Worm (Caenorhabditis elegans): Measurements from ENCODE around the gene fbxa-63.

Gene fbxa-63

ce11 chrIII:1243199-1243598, at the start of gene fbxa-63:
Gene fbxa-63, plus strand, starts transcription at chrIII:1243508.
- TF ChIP-seq cebp-1 (GFP tag; IDR thresholded peaks at IDR 0.05), result peak; percentile 71; the same call in 1 of the 2 replicates
- TF ChIP-seq cebp-1 (tag; optimal IDR thresholded peaks at IDR 0.05), result peak; percentile 93
- TF ChIP-seq K11D2.4 (GFP tag; IDR thresholded peaks at IDR 0.05), result no peak
- peak; percentile 57 for TF ChIP-seq attf-5 (GFP tag; optimal IDR thresholded peaks at IDR 0.05)
- TF ChIP-seq hmg-1.2 (GFP tag; IDR thresholded peaks at IDR 0.05), result peak; percentile 68; the same call in 1 of the 2 replicates
- TF ChIP-seq egrh-3 (GFP tag; IDR thresholded peaks at IDR 0.05), result no peak

DNA sequence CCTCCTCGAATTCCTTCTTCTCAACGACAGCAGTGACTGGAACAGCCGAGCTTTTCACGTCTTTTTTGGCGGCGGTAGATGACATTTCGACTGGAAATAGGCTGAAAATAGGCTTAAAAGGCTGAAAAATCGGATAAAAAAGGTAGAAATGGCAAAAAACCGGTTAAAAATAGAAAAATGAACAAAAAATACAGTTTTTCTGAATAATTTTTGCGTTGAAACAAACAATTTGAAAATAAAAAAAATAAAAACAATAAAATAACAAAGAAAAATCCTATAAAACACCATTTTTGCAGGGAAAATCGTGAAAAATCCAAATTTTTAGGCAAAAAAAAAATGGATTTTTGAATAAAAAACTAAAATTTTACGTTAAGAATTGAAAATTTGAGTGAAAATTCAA, 47.1 kb upstream of the fbxa-63 start, which contains the start of gene dss-1:
TSS of gene dss-1 (minus strand) at position 101 of the 400 bp plus-strand sequence.
- no peak for TF ChIP-seq tbp1 (GFP tag; optimal IDR thresholded peaks at IDR 0.05)
- no peak for TF ChIP-seq ceh-100 (GFP tag; IDR thresholded peaks at IDR 0.05)
- no peak for TF ChIP-seq lin-54 (GFP tag; optimal IDR thresholded peaks at IDR 0.05)
- TF ChIP-seq sea-2 (GFP tag; IDR thresholded peaks at IDR 0.05), result no peak
- no peak for TF ChIP-seq egrh-3 (GFP tag; IDR thresholded peaks at IDR 0.05)
- no peak for TF ChIP-seq lsl-1 (GFP tag; optimal IDR thresholded peaks at IDR 0.05)
- no peak for TF ChIP-seq F39B2.1 (GFP tag; IDR thresholded peaks at IDR 0.05)
- no peak for TF ChIP-seq zim-3 (tag; optimal IDR thresholded peaks at IDR 0.05)
- no peak for TF ChIP-seq lsy-27 (tag; optimal IDR thresholded peaks at IDR 0.05; ENCODE audit: borderline replicate concordance, insufficient read depth)
- no peak for TF ChIP-seq nhr-120 (GFP tag; IDR thresholded peaks at IDR 0.05)
- TF ChIP-seq Y53F4B.3 (GFP tag; IDR thresholded peaks at IDR 0.05), result no peak
- no peak for TF ChIP-seq C17E4.6 (GFP tag; IDR thresholded peaks at IDR 0.05)
- no peak for TF ChIP-seq sptf-2 (GFP tag; optimal IDR thresholded peaks at IDR 0.05)
- no peak for TF ChIP-seq somi-1 (GFP tag; optimal IDR thresholded peaks at IDR 0.05)
- TF ChIP-seq nhr-179 (tag; optimal IDR thresholded peaks at IDR 0.05), result no peak
- no peak for TF ChIP-seq let-607 (tag; optimal IDR thresholded peaks at IDR 0.05)
- TF ChIP-seq gei-17 (GFP tag; optimal IDR thresholded peaks at IDR 0.05), result no peak
- no peak for TF ChIP-seq B0261.1 (tag; optimal IDR thresholded peaks at IDR 0.05)

DNA sequence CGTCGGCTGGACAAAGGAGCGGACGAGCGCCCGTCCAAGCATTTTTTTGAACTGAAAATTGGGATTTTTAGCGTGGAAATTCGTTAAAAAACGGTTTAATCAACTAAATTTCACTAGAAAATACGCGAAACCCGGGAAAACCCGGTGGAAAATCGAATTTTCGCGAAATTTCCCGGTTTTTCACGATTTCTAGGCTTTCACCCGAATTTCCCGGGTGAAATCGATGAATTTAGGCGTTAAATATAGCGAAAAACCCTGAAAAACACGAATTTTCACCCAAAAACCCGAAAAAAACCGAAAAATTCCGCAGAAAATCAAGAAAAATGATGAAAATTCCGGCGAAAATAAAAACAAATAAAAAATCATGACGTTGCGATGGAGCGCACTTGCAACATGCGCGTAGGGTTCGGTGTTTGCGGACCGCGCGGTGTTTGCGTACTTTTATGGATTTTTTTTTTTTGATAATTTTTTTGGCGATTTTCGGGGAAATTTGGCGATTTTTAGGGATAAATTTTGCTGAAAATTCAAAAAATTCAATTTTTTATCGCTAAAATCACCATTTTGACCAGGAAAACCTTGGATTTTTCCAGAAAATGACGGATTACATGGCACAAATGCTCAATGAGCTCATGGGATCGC, 41.2 kb upstream of the fbxa-63 start, which contains the start of the genes mrpl-45 and Y119D3B.12:
TSS of gene mrpl-45 (minus strand) at position 51 of the 639 bp plus-strand sequence.
TSS of gene Y119D3B.12 (plus strand) at position 589 of the 639 bp plus-strand sequence.
- TF ChIP-seq F57A8.1 (GFP tag; optimal IDR thresholded peaks at IDR 0.05) (no peak), hrde-1 (tag; optimal IDR thresholded peaks at IDR 0.05; ENCODE audit: borderline replicate concordance) (no peak), ceh-40 (GFP tag; IDR thresholded peaks at IDR 0.05) (no peak), ccch-3 (GFP tag; optimal IDR thresholded peaks at IDR 0.05) (no peak), rcor-1 (GFP tag; IDR thresholded peaks at IDR 0.05) (peak; percentile 42), tlf-1 (GFP tag; optimal IDR thresholded peaks at IDR 0.05) (peak; percentile 17), gei-17 (GFP tag; optimal IDR thresholded peaks at IDR 0.05) (peak; percentile 29), hlh-26 (GFP tag; conservative IDR thresholded peaks at IDR 0.05) (no peak), F55B11.4 (tag; optimal IDR thresholded peaks at IDR 0.05; ENCODE audit: borderline replicate concordance, insufficient read depth) (no peak), ceh-27 (GFP tag; optimal IDR thresholded peaks at IDR 0.05) (peak; percentile 50), attf-6 (GFP tag; IDR thresholded peaks at IDR 0.05) (no peak), lin-26 (GFP tag; IDR thresholded peaks at IDR 0.05) (no peak), ztf-6 (GFP tag; IDR thresholded peaks at IDR 0.05) (no peak), akir-1 (GFP tag; optimal IDR thresholded peaks at IDR 0.05) (no peak), sdz-38 (tag; optimal IDR thresholded peaks at IDR 0.05) (no peak), repo-1 (tag; optimal IDR thresholded peaks at IDR 0.05) (peak; percentile 19), cebp-2 (GFP tag; IDR thresholded peaks at IDR 0.05) (no peak), lsy-27 (tag; optimal IDR thresholded peaks at IDR 0.05; ENCODE audit: borderline replicate concordance, insufficient read depth) (no peak), zfh-2 (GFP tag; conservative IDR thresholded peaks at IDR 0.05) (no peak), F33H1.4 (GFP tag; IDR thresholded peaks at IDR 0.05) (no peak), egl-44 (GFP tag; IDR thresholded peaks at IDR 0.05) (no peak), ztf-28 (GFP tag; IDR thresholded peaks at IDR 0.05) (peak; percentile 15; the same call in 1 of the 2 replicates), ztf-26 (tag; optimal IDR thresholded peaks at IDR 0.05) (no peak), snpc-1.3 (tag; optimal IDR thresholded peaks at IDR 0.05; ENCODE audit: insufficient read depth) (peak; percentile 63)

Data from whole organism, young adult.